Worm (Caenorhabditis elegans) whole organism, young adult: Measurements from ENCODE around the gene K08D8.4.

ENCODE experiments used
- B0336.3 ChIP-seq: fragments of 200-800 bp; sonication (Bioruptor generic); IDR thresholded peaks from 2 replicates; pipeline ENCODE4 v1.3.6; 2022; ENCODE audit warnings: missing genetic modification characterization, missing compliant biosample characterization
- C06A6.2 ChIP-seq: fragments of 200-800 bp; sonication (Bioruptor generic); conservative IDR thresholded peaks from 2 replicates; pipeline ENCODE4 v1.3.6; 2022; ENCODE audit warnings: missing genetic modification characterization, missing compliant biosample characterization
- F39B2.1 ChIP-seq: fragments of 200-800 bp; sonication (Bioruptor generic); IDR thresholded peaks from 2 replicates; pipeline ENCODE4 v1.3.6; 2022; ENCODE audit warnings: missing genetic modification reagents, missing genetic modification characterization, missing compliant biosample characterization
- T26A5.8 ChIP-seq: sonication (generic microtip); optimal IDR thresholded peaks from 2 replicates; lab custom pipeline; 2016; ENCODE audit warnings: missing genetic modification characterization, missing compliant biosample characterization
- atf-7 ChIP-seq: sonication (generic microtip); optimal IDR thresholded peaks from 2 replicates; lab custom pipeline; 2017; ENCODE audit warnings: mild to moderate bottlenecking, missing genetic modification characterization, missing compliant biosample characterization
- ceh-100 ChIP-seq: fragments of 200-800 bp; sonication (Bioruptor generic); IDR thresholded peaks from 2 replicates; pipeline ENCODE4 v1.3.6; 2022; ENCODE audit warnings: missing genetic modification reagents, missing genetic modification characterization, missing compliant biosample characterization
- dox-1 ChIP-seq: fragments of 200-800 bp; sonication (Bioruptor generic); IDR thresholded peaks from 2 replicates; pipeline ENCODE4 v1.3.6; 2022; ENCODE audit warnings: missing genetic modification reagents, missing genetic modification characterization, missing compliant biosample characterization
- egrh-3 ChIP-seq: fragments of 200-800 bp; sonication (Bioruptor generic); IDR thresholded peaks from 2 replicates; pipeline ENCODE4 v1.3.6; 2022; ENCODE audit warnings: missing genetic modification reagents, missing genetic modification characterization, missing compliant biosample characterization
- hrde-1 ChIP-seq: sonication (generic microtip); optimal IDR thresholded peaks from 2 replicates; lab custom pipeline; 2016; ENCODE audit warnings: missing genetic modification characterization, mild to moderate bottlenecking, missing compliant biosample characterization, moderate library complexity, missing genotype, missing genetic modification reagents, borderline replicate concordance
- mel-28 ChIP-seq: sonication (generic microtip); optimal IDR thresholded peaks from 2 replicates; lab custom pipeline; 2016; ENCODE audit warnings: borderline replicate concordance, mild to moderate bottlenecking, missing genetic modification characterization, missing compliant biosample characterization
- nfyb-1 ChIP-seq: fragments of 200-800 bp; sonication (Bioruptor generic); IDR thresholded peaks from 2 replicates; pipeline ENCODE4 v1.3.6; 2022; ENCODE audit warnings: missing genetic modification reagents, missing genetic modification characterization, missing compliant biosample characterization
- nhr-120 ChIP-seq: fragments of 200-800 bp; sonication (Bioruptor generic); IDR thresholded peaks from 2 replicates; pipeline ENCODE4 v1.3.6; 2022; ENCODE audit warnings: missing genetic modification characterization, missing compliant biosample characterization
- nhr-80 ChIP-seq: sonication (generic microtip); optimal IDR thresholded peaks from 2 replicates; lab custom pipeline; 2016; ENCODE audit warnings: missing genetic modification characterization, missing compliant biosample characterization
- rpc-1 ChIP-seq, 2 experiments: fragments of 150-350 bp in 1 of 2; sonication (generic microtip) in 1 of 2; optimal IDR thresholded peaks; 2 replicates each; lab custom pipeline; 2014 to 2018; ENCODE audit warnings: missing biosample characterization in 1 of 2, missing genetic modification characterization in 1 of 2, missing genetic modification reagents in 1 of 2, missing genotype in 1 of 2
- sdz-38 ChIP-seq: sonication (generic microtip); optimal IDR thresholded peaks from 2 replicates; lab custom pipeline; 2016; ENCODE audit warnings: missing genotype, missing genetic modification characterization, missing compliant biosample characterization
- snpc-1.3 ChIP-seq: sonication (generic microtip); optimal IDR thresholded peaks from 2 replicates; lab custom pipeline; 2017; ENCODE audit warnings: missing genetic modification characterization, mild to moderate bottlenecking, missing compliant biosample characterization, antibody characterized with exemption, moderate library complexity, missing genotype, missing genetic modification reagents; ENCODE audit not compliant: insufficient read depth
- snpc-3.4 ChIP-seq: sonication (generic microtip); optimal IDR thresholded peaks from 2 replicates; lab custom pipeline; 2017; ENCODE audit warnings: missing genetic modification characterization, mild to moderate bottlenecking, missing compliant biosample characterization, antibody characterized with exemption, moderate library complexity, missing genotype, missing genetic modification reagents
- xnd-1 ChIP-seq: sonication (generic microtip); optimal IDR thresholded peaks from 2 replicates; lab custom pipeline; 2016; ENCODE audit warnings: missing genotype, missing genetic modification reagents, missing genetic modification characterization, missing compliant biosample characterization
- ztf-22 ChIP-seq: fragments of 200-800 bp; sonication (Bioruptor generic); optimal IDR thresholded peaks from 2 replicates; lab custom pipeline; 2018; ENCODE audit warnings: mild to moderate bottlenecking, missing genetic modification characterization, moderate library complexity, missing compliant biosample characterization

Gene K08D8.4

ce11 chrIV:12865884-12866283 lies 43.9 kb downstream of the K08D8.4 start, which contains the start of gene clec-186:
TSS of gene clec-186 (plus strand) at chrIV:12866109.
- TF ChIP-seq nfyb-1 (GFP tag; lab: Robert Waterston, UW) (0 out of 2 replicates have a peak, but pooled peaks have one; percentile 24), dox-1 (GFP tag; lab: Robert Waterston, UW) (peak; percentile 53), mel-28 (tag; lab: Kevin White, UChicago) (no peak), nhr-80 (tag; lab: Kevin White, UChicago) (peak; percentile 90), atf-7 (tag; lab: Kevin White, UChicago) (peak; percentile 0), ztf-22 (GFP tag; lab: Kevin White, UChicago) (peak; percentile 11), hrde-1 (tag; lab: Kevin White, UChicago) (no peak)
- TF ChIP-seq, all 124 proteins: peak for 5

ce11 chrIV:12859797-12860196 lies 50.0 kb downstream of the K08D8.4 start, which contains the start of gene gcy-18:
TSS of gene gcy-18 (plus strand) at chrIV:12860097.
- TF ChIP-seq egrh-3 (GFP tag; lab: Robert Waterston, UW) (no peak), ceh-100 (GFP tag; lab: Robert Waterston, UW) (no peak), T26A5.8 (tag; lab: Kevin White, UChicago) (no peak), B0336.3 (GFP tag; lab: Robert Waterston, UW) (no peak), nhr-120 (GFP tag; lab: Robert Waterston, UW) (no peak), sdz-38 (tag; lab: Kevin White, UChicago) (no peak), atf-7 (tag; lab: Kevin White, UChicago) (no peak), rpc-1 (optimal IDR thresholded peaks at IDR 0.05; lab: Kevin White, UChicago) (no peak), rpc-1 (tag; optimal IDR thresholded peaks at IDR 0.05; lab: Kevin White, UChicago) (no peak), xnd-1 (tag; lab: Kevin White, UChicago) (no peak), F39B2.1 (no peak), C06A6.2 (GFP tag; lab: Robert Waterston, UW) (no peak), snpc-1.3 (tag; lab: Kevin White, UChicago) (no peak), snpc-3.4 (tag; lab: Kevin White, UChicago) (no peak)
